Fruit fly (Drosophila melanogaster): ENCODE data around the gene CG5885.

The CG5885 gene

DNA sequence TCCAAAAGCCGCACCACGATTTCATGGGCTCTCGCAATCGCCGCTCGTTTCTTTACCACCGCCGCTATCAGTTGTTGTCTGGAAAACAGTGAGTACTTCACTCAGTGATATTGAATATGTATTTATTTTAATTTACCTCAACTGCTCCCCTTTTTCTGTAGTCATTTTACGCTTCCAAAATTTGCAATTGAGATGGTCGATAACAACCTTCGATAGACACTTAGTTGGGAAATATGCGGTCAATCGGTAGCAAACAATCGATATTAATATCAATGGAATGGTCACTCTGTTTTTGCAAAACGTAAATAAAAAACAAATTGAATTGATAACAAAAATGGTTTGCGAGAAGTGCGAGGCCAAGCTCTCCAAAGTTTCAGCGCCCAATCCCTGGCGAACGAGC, 27.6 kb downstream of the CG5885 start, which contains the start of the genes CG34183 and CG4537:
CG34183 (minus strand) TSS at position 197 of the 400 bp plus-strand sequence.
CG4537 (plus strand) TSS at position 310 of the 400 bp plus-strand sequence.
- TF ChIP-seq Abd-B (GFP tag; optimal IDR thresholded peaks at IDR 0.05), result no peak
- no peak for TF ChIP-seq CG6272 (GFP tag; IDR thresholded peaks at IDR 0.05)
- TF ChIP-seq Scr (GFP tag; IDR thresholded peaks at IDR 0.05; ENCODE audit: partially characterized antibody), result peak; percentile 90
- TF ChIP-seq nerfin-2 (GFP tag; IDR thresholded peaks at IDR 0.05; ENCODE audit: partially characterized antibody), result peak; percentile 85
- peak; percentile 56 for TF ChIP-seq vvl (GFP tag; IDR thresholded peaks at IDR 0.05)
- TF ChIP-seq NfI (GFP tag; optimal IDR thresholded peaks at IDR 0.05), result no peak
- TF ChIP-seq amos (GFP tag; IDR thresholded peaks at IDR 0.05; ENCODE audit: partially characterized antibody), result peak; percentile 93
- TF ChIP-seq CHES-1-like (GFP tag; optimal IDR thresholded peaks at IDR 0.05), result peak; percentile 57
- peak; percentile 77 for TF ChIP-seq inv (GFP tag; IDR thresholded peaks at IDR 0.05; ENCODE audit: partially characterized antibody)
- no peak for TF ChIP-seq Sox102F (GFP tag; optimal IDR thresholded peaks at IDR 0.05)
- peak; percentile 82 for TF ChIP-seq CG2116 (GFP tag; optimal IDR thresholded peaks at IDR 0.05)
- peak; percentile 92 for TF ChIP-seq Bgb (GFP tag; IDR thresholded peaks at IDR 0.05; ENCODE audit: partially characterized antibody)
- peak; percentile 43 for TF ChIP-seq HmgZ (tag; optimal IDR thresholded peaks at IDR 0.05)
- 0 out of 2 replicates have a peak, but pooled peaks have one; percentile 31 for TF ChIP-seq rib (GFP tag; IDR thresholded peaks at IDR 0.05)
- peak; percentile 89 for TF ChIP-seq sna (GFP tag; IDR thresholded peaks at IDR 0.05; ENCODE audit: partially characterized antibody)
- TF ChIP-seq Poxn (GFP tag; IDR thresholded peaks at IDR 0.05), result no peak
- no peak for TF ChIP-seq CG3838 (GFP tag; optimal IDR thresholded peaks at IDR 0.05)
- peak; percentile 3 for TF ChIP-seq her (GFP tag; optimal IDR thresholded peaks at IDR 0.05)
- TF ChIP-seq CG17186 (GFP tag; optimal IDR thresholded peaks at IDR 0.05), result peak; percentile 0
- peak; percentile 35 for TF ChIP-seq Myb (GFP tag; optimal IDR thresholded peaks at IDR 0.05)
- peak; percentile 40 for TF ChIP-seq CG13624 (GFP tag; optimal IDR thresholded peaks at IDR 0.05)
- TF ChIP-seq Sin3A (optimal IDR thresholded peaks at IDR 0.05), result peak; percentile 48
- no peak for TF ChIP-seq bsh (GFP tag; optimal IDR thresholded peaks at IDR 0.05)
- no peak for TF ChIP-seq ro (GFP tag; IDR thresholded peaks at IDR 0.05)
- no peak for TF ChIP-seq H15 (GFP tag; IDR thresholded peaks at IDR 0.05)
- TF ChIP-seq YL-1 (GFP tag; optimal IDR thresholded peaks at IDR 0.05), result peak; percentile 67
- peak; percentile 90 for TF ChIP-seq Doc3 (GFP tag; IDR thresholded peaks at IDR 0.05; ENCODE audit: partially characterized antibody)
- TF ChIP-seq CG16813 (GFP tag; IDR thresholded peaks at IDR 0.05; ENCODE audit: partially characterized antibody), result peak; percentile 89
- peak; percentile 35 for TF ChIP-seq CG14710 (tag; optimal IDR thresholded peaks at IDR 0.05)
- peak; percentile 89 for TF ChIP-seq CG7963 (GFP tag; IDR thresholded peaks at IDR 0.05; ENCODE audit: partially characterized antibody)
- TF ChIP-seq CG10147 (GFP tag; optimal IDR thresholded peaks at IDR 0.05), result no peak
- peak; percentile 90 for TF ChIP-seq Dll (GFP tag; IDR thresholded peaks at IDR 0.05; ENCODE audit: partially characterized antibody)
- peak; percentile 95 for TF ChIP-seq CG34224 (GFP tag; IDR thresholded peaks at IDR 0.05; ENCODE audit: partially characterized antibody)
- peak; percentile 73 for TF ChIP-seq ato (GFP tag; IDR thresholded peaks at IDR 0.05; ENCODE audit: partially characterized antibody)
- peak; percentile 86 for TF ChIP-seq pzg (GFP tag; optimal IDR thresholded peaks at IDR 0.05)
- no peak for TF ChIP-seq Antp (GFP tag; optimal IDR thresholded peaks at IDR 0.05)
- no peak for TF ChIP-seq CG7839 (tag; optimal IDR thresholded peaks at IDR 0.05)
- TF ChIP-seq tna (GFP tag; IDR thresholded peaks at IDR 0.05; ENCODE audit: partially characterized antibody), result peak; percentile 81
- peak; percentile 93 for TF ChIP-seq CG42726 (GFP tag; IDR thresholded peaks at IDR 0.05; ENCODE audit: partially characterized antibody)
- TF ChIP-seq Opbp (GFP tag; IDR thresholded peaks at IDR 0.05; ENCODE audit: partially characterized antibody), result peak; percentile 91
- TF ChIP-seq sd (tag; optimal IDR thresholded peaks at IDR 0.05), result peak; percentile 82
- peak; percentile 93 for TF ChIP-seq CG6791 (GFP tag; IDR thresholded peaks at IDR 0.05; ENCODE audit: partially characterized antibody)
- TF ChIP-seq Dref (GFP tag; IDR thresholded peaks at IDR 0.05), result peak; percentile 97
- TF ChIP-seq nmo (GFP tag; optimal IDR thresholded peaks at IDR 0.05), result peak; percentile 13
- peak; percentile 33; the same call in 1 of the 2 replicates for TF ChIP-seq CG9932 (GFP tag; IDR thresholded peaks at IDR 0.05)
- TF ChIP-seq org-1 (GFP tag; optimal IDR thresholded peaks at IDR 0.05), result no peak
- peak; percentile 2 for TF ChIP-seq NC2β (GFP tag; optimal IDR thresholded peaks at IDR 0.05)
- no peak for TF ChIP-seq tap (tag; optimal IDR thresholded peaks at IDR 0.05)
- TF ChIP-seq knrl (GFP tag; IDR thresholded peaks at IDR 0.05; ENCODE audit: partially characterized antibody), result peak; percentile 85
